Fruit fly (Drosophila melanogaster) whole organism, embryonic: ENCODE measurements around the gene CG11456.

ENCODE experiments used
- Ada2b ChIP-seq: fragments of 200-800 bp; sonication (Bioruptor generic); IDR thresholded peaks from 2 replicates; pipeline ENCODE4 v1.3.6; 2022; ENCODE audit warnings: missing biosample characterization, missing genetic modification characterization
- Aef1 ChIP-seq: fragments of 200-800 bp; sonication (Bioruptor generic); IDR thresholded peaks from 3 replicates; pipeline ENCODE4 v1.3.6; 2022; ENCODE audit warnings: missing biosample characterization, missing genetic modification characterization
- CG11456 ChIP-seq: fragments of 200-800 bp; sonication (Bioruptor generic); IDR thresholded peaks from 3 replicates; pipeline ENCODE4 v1.3.6; 2022; ENCODE audit warnings: missing biosample characterization, missing genetic modification characterization
- CG11504 ChIP-seq: fragments of 200-800 bp; sonication (Bioruptor generic); optimal IDR thresholded peaks from 3 replicates; lab custom pipeline; 2019; ENCODE audit warnings: missing biosample characterization, mild to moderate bottlenecking, missing genetic modification characterization, moderate library complexity
- CG12659 ChIP-seq: fragments of 200-800 bp; sonication (Bioruptor generic); optimal IDR thresholded peaks from 3 replicates; lab custom pipeline; 2017; ENCODE audit warnings: mild to moderate bottlenecking, missing biosample characterization, missing genetic modification reagents, missing genetic modification characterization
- CG14014 ChIP-seq: fragments of 200-800 bp; sonication (Bioruptor generic); IDR thresholded peaks from 2 replicates; pipeline ENCODE4 v1.3.6; 2022; ENCODE audit warnings: missing biosample characterization, missing genetic modification characterization
- CG14667 ChIP-seq: fragments of 200-800 bp; sonication (Bioruptor generic); IDR thresholded peaks from 2 replicates; pipeline ENCODE4 v1.3.6; 2022; ENCODE audit warnings: missing biosample characterization, missing genetic modification characterization
- CG14710 ChIP-seq: fragments of 200-800 bp; sonication (Bioruptor generic); optimal IDR thresholded peaks from 3 replicates; lab custom pipeline; 2019; ENCODE audit warnings: missing biosample characterization, mild to moderate bottlenecking, missing genetic modification characterization, moderate library complexity
- CG15269 ChIP-seq: fragments of 200-800 bp; sonication (Bioruptor generic); optimal IDR thresholded peaks from 2 replicates; lab custom pipeline; 2018; ENCODE audit warnings: missing biosample characterization, mild to moderate bottlenecking, missing genetic modification characterization, moderate library complexity
- CG15514 ChIP-seq: fragments of 200-800 bp; sonication (Bioruptor generic); optimal IDR thresholded peaks from 3 replicates; lab custom pipeline; 2017; ENCODE audit warnings: missing biosample characterization, missing genetic modification characterization, mild to moderate bottlenecking, moderate library complexity, missing genetic modification reagents
- CG17385 ChIP-seq: fragments of 200-800 bp; sonication (Bioruptor generic); optimal IDR thresholded peaks from 3 replicates; lab custom pipeline; 2018; ENCODE audit warnings: missing biosample characterization, mild to moderate bottlenecking, missing genetic modification characterization
- CG1832 ChIP-seq: fragments of 200-800 bp; sonication (Bioruptor generic); optimal IDR thresholded peaks from 2 replicates; lab custom pipeline; 2017; ENCODE audit warnings: missing biosample characterization, mild to moderate bottlenecking, missing genetic modification characterization, inconsistent platforms
- CG18599 ChIP-seq: fragments of 200-800 bp; sonication (Bioruptor generic); optimal IDR thresholded peaks from 3 replicates; lab custom pipeline; 2017; ENCODE audit warnings: missing biosample characterization, missing genetic modification characterization, mild to moderate bottlenecking, moderate library complexity, missing genetic modification reagents
- CG2120 ChIP-seq: fragments of 200-800 bp; sonication (Bioruptor generic); optimal IDR thresholded peaks from 3 replicates; lab custom pipeline; 2016; ENCODE audit warnings: missing biosample characterization, missing genetic modification characterization
- CG7786 ChIP-seq: fragments of 200-800 bp; sonication (Bioruptor generic); optimal IDR thresholded peaks from 2 replicates; lab custom pipeline; 2016; ENCODE audit warnings: missing biosample characterization, missing genetic modification characterization
- CG7839 ChIP-seq: fragments of 200-800 bp; sonication (Bioruptor generic); optimal IDR thresholded peaks from 3 replicates; lab custom pipeline; 2018; ENCODE audit warnings: missing biosample characterization, mild to moderate bottlenecking, missing genetic modification characterization, moderate library complexity
- CG9817 ChIP-seq: fragments of 200-800 bp; sonication (Bioruptor generic); optimal IDR thresholded peaks from 2 replicates; lab custom pipeline; 2018; ENCODE audit warnings: missing biosample characterization, mild to moderate bottlenecking, missing genetic modification characterization, moderate library complexity
- CG9932 ChIP-seq: fragments of 200-800 bp; sonication (Bioruptor generic); IDR thresholded peaks from 2 replicates; pipeline ENCODE4 v1.3.6; 2022; ENCODE audit warnings: missing biosample characterization, missing genetic modification characterization
- Dbx ChIP-seq: fragments of 200-800 bp; sonication (Bioruptor generic); IDR thresholded peaks from 3 replicates; pipeline ENCODE4 v1.3.6; 2022; ENCODE audit warnings: missing biosample characterization, missing genetic modification characterization
- Dip3 ChIP-seq: fragments of 200-800 bp; sonication (Bioruptor generic); optimal IDR thresholded peaks from 3 replicates; lab custom pipeline; 2016; ENCODE audit warnings: missing biosample characterization, missing genetic modification characterization
- Elba2 ChIP-seq: fragments of 200-800 bp; sonication (Bioruptor generic); optimal IDR thresholded peaks from 3 replicates; lab custom pipeline; 2016; ENCODE audit warnings: missing biosample characterization, missing genetic modification characterization
- Fer1 ChIP-seq: fragments of 200-800 bp; sonication (Bioruptor generic); optimal IDR thresholded peaks from 2 replicates; lab custom pipeline; 2017; ENCODE audit warnings: missing biosample characterization, mild to moderate bottlenecking, missing genetic modification characterization
- HLHmδ ChIP-seq: fragments of 200-800 bp; sonication (Bioruptor generic); optimal IDR thresholded peaks from 2 replicates; lab custom pipeline; 2018; ENCODE audit warnings: missing biosample characterization, mild to moderate bottlenecking, missing genetic modification characterization, moderate library complexity
- Hmr ChIP-seq: fragments of 200-800 bp; sonication (Bioruptor generic); optimal IDR thresholded peaks from 3 replicates; lab custom pipeline; 2017; ENCODE audit warnings: mild to moderate bottlenecking, missing biosample characterization, missing genetic modification reagents, missing genetic modification characterization
- Hr51 ChIP-seq, 2 experiments: fragments of 200-800 bp; sonication (Bioruptor generic); optimal IDR thresholded peaks; 2 replicates in 1 of 2; 3 replicates in 1 of 2; lab custom pipeline; 2016 to 2018; ENCODE audit warnings: missing biosample characterization in 2 of 2, missing genetic modification characterization in 2 of 2, mild to moderate bottlenecking in 1 of 2, moderate library complexity in 1 of 2
- Meics ChIP-seq: fragments of 200-800 bp; sonication (Bioruptor generic); optimal IDR thresholded peaks from 2 replicates; lab custom pipeline; 2017; ENCODE audit warnings: missing biosample characterization, mild to moderate bottlenecking, missing genetic modification characterization
- NC2α ChIP-seq: fragments of 200-800 bp; sonication (Bioruptor generic); optimal IDR thresholded peaks from 2 replicates; lab custom pipeline; 2016; ENCODE audit warnings: missing biosample characterization, missing genetic modification characterization
- Oli ChIP-seq: fragments of 200-800 bp; sonication (Bioruptor generic); optimal IDR thresholded peaks from 2 replicates; lab custom pipeline; 2018; ENCODE audit warnings: missing biosample characterization, mild to moderate bottlenecking, missing genetic modification characterization, moderate library complexity
- Ptx1 ChIP-seq: fragments of 200-800 bp; sonication (Bioruptor generic); IDR thresholded peaks from 2 replicates; pipeline ENCODE4 v1.3.6; 2022; ENCODE audit warnings: missing biosample characterization, missing genetic modification characterization
- Sox102F ChIP-seq: fragments of 200-800 bp; sonication (Bioruptor generic); optimal IDR thresholded peaks from 2 replicates; lab custom pipeline; 2018; ENCODE audit warnings: missing biosample characterization, mild to moderate bottlenecking, missing genetic modification characterization, moderate library complexity
- cas ChIP-seq: fragments of 200-800 bp; sonication (Bioruptor generic); IDR thresholded peaks from 2 replicates; pipeline ENCODE4 v1.3.6; 2022; ENCODE audit warnings: missing biosample characterization, missing genetic modification characterization
- cwo ChIP-seq: fragments of 200-800 bp; sonication (Bioruptor generic); optimal IDR thresholded peaks from 3 replicates; lab custom pipeline; 2017; ENCODE audit warnings: missing biosample characterization, missing genetic modification characterization, mild to moderate bottlenecking, moderate library complexity, missing genetic modification reagents
- dpn ChIP-seq, 2 experiments: fragments of 200-800 bp; sonication (Bioruptor generic); optimal IDR thresholded peaks; 3 replicates each; lab custom pipeline; 2016; ENCODE audit warnings: missing biosample characterization in 2 of 2, missing genetic modification characterization in 2 of 2
- dysf ChIP-seq: fragments of 200-800 bp; sonication (Bioruptor generic); IDR thresholded peaks from 3 replicates; pipeline ENCODE4 v1.3.6; 2022; ENCODE audit warnings: missing biosample characterization, missing genetic modification characterization
- gem ChIP-seq: fragments of 200-800 bp; sonication (Bioruptor generic); optimal IDR thresholded peaks from 2 replicates; lab custom pipeline; 2019; ENCODE audit warnings: missing biosample characterization, mild to moderate bottlenecking, missing genetic modification characterization, moderate library complexity
- lab ChIP-seq: fragments of 200-800 bp; sonication (Bioruptor generic); optimal IDR thresholded peaks from 3 replicates; lab custom pipeline; 2017; ENCODE audit warnings: missing biosample characterization, missing genetic modification characterization, mild to moderate bottlenecking, moderate library complexity, missing genetic modification reagents
- mld ChIP-seq: fragments of 200-800 bp; sonication (Bioruptor generic); IDR thresholded peaks from 3 replicates; pipeline ENCODE4 v1.3.6; 2022; ENCODE audit warnings: missing biosample characterization, missing genetic modification characterization; ENCODE audit not compliant: partially characterized antibody
- pan ChIP-seq, 4 experiments: fragments of >200 bp in 3 of 4; fragments of 200-800 bp in 1 of 4; sonication (Bioruptor generic) in 1 of 4; optimal IDR thresholded peaks in 3 of 4; IDR thresholded peaks in 1 of 4; 2 replicates each; pipeline versions ENCODE4 v1.3.6 to Lab custom; 2017 to 2022; ENCODE audit warnings: missing biosample characterization in 2 of 4, missing genetic modification characterization in 2 of 4, mixed read lengths in 1 of 4
- pfk ChIP-seq: fragments of 200-800 bp; sonication (Bioruptor generic); optimal IDR thresholded peaks from 2 replicates; lab custom pipeline; 2018; ENCODE audit warnings: missing biosample characterization, mild to moderate bottlenecking, missing genetic modification characterization, moderate library complexity
- ro ChIP-seq: fragments of 200-800 bp; sonication (Bioruptor generic); IDR thresholded peaks from 2 replicates; pipeline ENCODE4 v1.3.6; 2022; ENCODE audit warnings: missing biosample characterization, missing genetic modification characterization
- row ChIP-seq: fragments of 200-800 bp; sonication (Bioruptor generic); IDR thresholded peaks from 3 replicates; pipeline ENCODE4 v1.3.6; 2022; ENCODE audit warnings: missing biosample characterization, missing genetic modification characterization
- sens ChIP-seq: fragments of 200-800 bp; sonication (Bioruptor generic); peaks from one replicate; lab custom pipeline; 2016; ENCODE audit warnings: missing biosample characterization, missing genetic modification characterization
- sim ChIP-seq: fragments of 200-800 bp; sonication (Bioruptor generic); IDR thresholded peaks from 2 replicates; pipeline ENCODE4 v1.3.6; 2022; ENCODE audit warnings: missing biosample characterization, missing genetic modification characterization
- slbo ChIP-seq: fragments of 200-800 bp; sonication (Bioruptor generic); IDR thresholded peaks from 2 replicates; pipeline ENCODE4 v1.3.6; 2022; ENCODE audit warnings: missing biosample characterization, missing genetic modification characterization
- tgo ChIP-seq: fragments of 200-800 bp; sonication (Bioruptor generic); IDR thresholded peaks from 3 replicates; pipeline ENCODE4 v1.3.6; 2022; ENCODE audit warnings: missing biosample characterization, missing genetic modification characterization
- tll ChIP-seq, 2 experiments: fragments of 200-800 bp in 1 of 2; fragments of >200 bp in 1 of 2; sonication (Bioruptor generic) in 1 of 2; optimal IDR thresholded peaks; 2 replicates each; lab custom pipeline; 2017 to 2019; ENCODE audit warnings: missing biosample characterization in 2 of 2, missing genetic modification characterization in 2 of 2, mild to moderate bottlenecking in 1 of 2, moderate library complexity in 1 of 2

Gene CG11456

DNA sequence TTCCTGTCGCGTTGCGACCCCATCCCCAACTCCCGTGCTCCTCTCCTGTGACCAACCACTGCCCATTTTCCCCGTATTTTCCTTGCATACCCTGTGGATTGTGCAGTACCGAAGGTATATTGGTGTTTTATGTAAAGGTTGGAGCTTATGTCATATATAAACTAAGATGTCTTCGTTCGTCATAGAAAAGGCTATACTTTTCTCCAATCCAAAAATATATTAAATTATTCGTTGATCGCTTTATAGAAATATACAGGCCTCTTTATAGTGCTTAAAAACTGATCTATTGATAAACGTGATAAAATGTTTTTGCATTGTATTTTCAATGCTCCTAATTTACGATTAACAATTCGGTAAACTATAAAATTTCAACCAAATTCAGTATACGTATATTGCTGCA is 27.2 kb downstream of the CG11456 start (continued):
- TF ChIP-seq CG7839 (tag; lab: Kevin White, UChicago) (no peak), Hr51 (GFP tag; optimal IDR thresholded peaks at IDR 0.05; lab: Kevin White, UChicago) (peak in 1 of 2 experiments; percentile 6), CG12659 (GFP tag; lab: Kevin White, UChicago) (no peak), Oli (no peak), Dip3 (GFP tag; lab: Kevin White, UChicago) (no peak), pfk (GFP tag; lab: Kevin White, UChicago) (no peak), dpn (GFP tag; optimal IDR thresholded peaks at IDR 0.05; lab: Kevin White, UChicago) (no peak), mld (no peak)

DNA sequence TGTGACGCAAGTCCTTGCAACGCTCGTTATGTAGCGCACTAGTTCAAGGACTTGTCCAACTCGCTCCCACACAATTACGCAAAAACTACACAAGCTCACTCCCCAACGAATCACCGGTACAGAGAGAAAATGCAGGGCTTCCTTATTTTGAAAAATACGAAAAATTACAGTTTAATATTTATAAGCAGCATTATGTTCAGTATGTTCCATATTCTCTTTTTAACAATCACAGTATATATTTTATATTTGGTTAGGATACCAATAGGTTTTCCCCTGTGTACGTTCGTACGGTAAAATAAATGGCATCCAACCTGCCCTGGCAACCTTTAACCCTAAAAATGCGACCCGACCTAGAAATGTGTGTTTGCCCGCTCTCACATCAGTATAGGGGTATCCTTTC is 42.2 kb downstream of the CG11456 start:
- TF ChIP-seq CG14710 (tag; lab: Kevin White, UChicago), result no peak
- TF ChIP-seq CG11456, result 0 out of 3 replicates have a peak, but pooled peaks have one; percentile 38
- 0 out of 3 replicates have a peak, but pooled peaks have one; percentile 28 for TF ChIP-seq Aef1 (GFP tag; lab: Robert Waterston, UW)
- peak; percentile 16; the same call in 1 of the 2 replicates for TF ChIP-seq slbo (GFP tag; lab: Robert Waterston, UW)
- TF ChIP-seq CG9817 (tag; lab: Kevin White, UChicago), result peak; percentile 36
- peak; percentile 10 for TF ChIP-seq CG15514 (GFP tag; lab: Kevin White, UChicago)
- peak; percentile 41 for TF ChIP-seq sens
- no peak for TF ChIP-seq Sox102F (GFP tag; lab: Kevin White, UChicago)
- peak; percentile 29 for TF ChIP-seq CG11504 (tag; lab: Kevin White, UChicago)
- no peak for TF ChIP-seq NC2α (GFP tag; lab: Kevin White, UChicago)
- 0 out of 2 replicates have a peak, but pooled peaks have one; percentile 19 for TF ChIP-seq CG14667 (GFP tag; lab: Robert Waterston, UW)
- peak; percentile 46 for TF ChIP-seq Ptx1 (GFP tag; lab: Robert Waterston, UW)
- 0 out of 3 replicates have a peak, but pooled peaks have one; percentile 38 for TF ChIP-seq Dbx (GFP tag; lab: Robert Waterston, UW)
- TF ChIP-seq cas (GFP tag; lab: Robert Waterston, UW), result no peak
- peak; percentile 12 for TF ChIP-seq CG15269 (tag; lab: Kevin White, UChicago)
- peak; percentile 46 for TF ChIP-seq CG2120 (GFP tag; lab: Kevin White, UChicago)
- no peak for TF ChIP-seq CG17385
- TF ChIP-seq gem (tag; lab: Kevin White, UChicago), result peak; percentile 23
- TF ChIP-seq tgo (GFP tag; lab: Robert Waterston, UW), result 0 out of 3 replicates have a peak, but pooled peaks have one; percentile 25
- 0 out of 2 replicates have a peak, but pooled peaks have one; percentile 39 for TF ChIP-seq CG9932 (GFP tag; lab: Robert Waterston, UW)
- TF ChIP-seq cwo (GFP tag; lab: Kevin White, UChicago), result peak; percentile 25
- peak; percentile 51 for TF ChIP-seq lab (GFP tag; lab: Kevin White, UChicago)
- TF ChIP-seq Hmr, result peak; percentile 16
- TF ChIP-seq HLHmδ (GFP tag; lab: Kevin White, UChicago), result no peak
- no peak for TF ChIP-seq Elba2 (GFP tag; lab: Kevin White, UChicago)
- TF ChIP-seq Ada2b (GFP tag; lab: Robert Waterston, UW), result 0 out of 2 replicates have a peak, but pooled peaks have one; percentile 20
- TF ChIP-seq pan (optimal IDR thresholded peaks at IDR 0.05; lab: Kevin White, UChicago), result no peak
- peak in 1 of 2 experiments; percentile 27 for TF ChIP-seq pan (GFP tag; optimal IDR thresholded peaks at IDR 0.05 in 1 of 2, IDR thresholded peaks at IDR 0.05 in 1 of 2)
- TF ChIP-seq CG7786 (GFP tag; lab: Kevin White, UChicago), result no peak
- peak; percentile 27; the same call in 1 of the 3 replicates for TF ChIP-seq dysf (GFP tag; lab: Robert Waterston, UW)
- peak; percentile 28; the same call in 2 of the 3 replicates for TF ChIP-seq row (GFP tag; lab: Robert Waterston, UW)
- peak in 1 of 2 experiments; percentile 8 for TF ChIP-seq dpn (GFP tag; optimal IDR thresholded peaks at IDR 0.05; lab: Kevin White, UChicago)
- no peak for TF ChIP-seq sim (GFP tag; lab: Robert Waterston, UW)
- peak in 1 of 2 experiments; percentile 5 for TF ChIP-seq Hr51 (GFP tag; optimal IDR thresholded peaks at IDR 0.05; lab: Kevin White, UChicago)
- no peak for TF ChIP-seq ro (GFP tag; lab: Robert Waterston, UW)
- 0 out of 2 replicates have a peak, but pooled peaks have one; percentile 40 for TF ChIP-seq CG14014 (GFP tag; lab: Robert Waterston, UW)
- TF ChIP-seq Fer1, result peak; percentile 39
- TF ChIP-seq Meics, result peak; percentile 7
- TF ChIP-seq tll (GFP tag; optimal IDR thresholded peaks at IDR 0.05; lab: Kevin White, UChicago), result no peak
- TF ChIP-seq CG18599 (GFP tag; lab: Kevin White, UChicago), result peak; percentile 65
- no peak for TF ChIP-seq CG1832 (GFP tag; lab: Kevin White, UChicago)
